Fruit fly (Drosophila melanogaster): Measurements from ENCODE around the gene Top2.

dm6 chr2L:19416602-19417497 is 36.4 kb downstream of the Top2 start, which contains the start of gene Lectin-galC1:
- TF ChIP-seq ttk (optimal IDR thresholded peaks at IDR 0.05) (no peak), Sin3A (optimal IDR thresholded peaks at IDR 0.05) (no peak), psq (optimal IDR thresholded peaks at IDR 0.05) (no peak), insv (optimal IDR thresholded peaks at IDR 0.05) (no peak), h (optimal IDR thresholded peaks at IDR 0.05) (no peak)
